Fruit fly (Drosophila melanogaster): ENCODE results near the gene CG4198.

Gene CG4198

dm6 chrX:5322459-5322883 lies 9.4 kb downstream of the CG4198 start, which contains the start of gene Rnp4F (continued):
- TF ChIP-seq p53 (GFP tag; optimal IDR thresholded peaks at IDR 0.05), result peak; percentile 53
- TF ChIP-seq CG14050 (GFP tag; IDR thresholded peaks at IDR 0.05), result peak; percentile 37; the same call in 1 of the 3 replicates
- TF ChIP-seq CG8359 (GFP tag; optimal IDR thresholded peaks at IDR 0.05; ENCODE audit: borderline replicate concordance), result no peak
- no peak for TF ChIP-seq chm (GFP tag; IDR thresholded peaks at IDR 0.05)
- TF ChIP-seq CG15601 (tag; optimal IDR thresholded peaks at IDR 0.05), result no peak
- TF ChIP-seq Nf-YA (GFP tag; IDR thresholded peaks at IDR 0.05), result no peak
- peak; percentile 66 for TF ChIP-seq Meics (GFP tag; optimal IDR thresholded peaks at IDR 0.05)
- peak; percentile 95 for TF ChIP-seq CG7357 (GFP tag; IDR thresholded peaks at IDR 0.05)
- peak; percentile 65 for TF ChIP-seq Lhr (GFP tag; optimal IDR thresholded peaks at IDR 0.05)
- TF ChIP-seq Gug (GFP tag; IDR thresholded peaks at IDR 0.05), result peak; percentile 85; the same call in 2 of the 4 replicates
- TF ChIP-seq C15 (GFP tag; IDR thresholded peaks at IDR 0.05), result 0 out of 3 replicates have a peak, but pooled peaks have one; percentile 12
- peak; percentile 49 for TF ChIP-seq trh (GFP tag; optimal IDR thresholded peaks at IDR 0.05)
- peak; percentile 87 for TF ChIP-seq CG2120 (GFP tag; optimal IDR thresholded peaks at IDR 0.05)
- no peak for TF ChIP-seq D (optimal IDR thresholded peaks at IDR 0.05)
- TF ChIP-seq D (GFP tag; optimal IDR thresholded peaks at IDR 0.05), result no peak
- no peak for TF ChIP-seq CG11723 (GFP tag; optimal IDR thresholded peaks at IDR 0.05)
- TF ChIP-seq CG32532 (GFP tag; IDR thresholded peaks at IDR 0.05), result peak; percentile 72
- TF ChIP-seq shn (GFP tag; optimal IDR thresholded peaks at IDR 0.05), result peak; percentile 82
- no peak for TF ChIP-seq hkb (optimal IDR thresholded peaks at IDR 0.05)
- peak; percentile 51 for TF ChIP-seq hkb (GFP tag; IDR thresholded peaks at IDR 0.05)
- TF ChIP-seq CG8765 (GFP tag; IDR thresholded peaks at IDR 0.05), result peak; percentile 44; the same call in 1 of the 2 replicates
- peak; percentile 71 for TF ChIP-seq nmo (GFP tag; optimal IDR thresholded peaks at IDR 0.05)
- TF ChIP-seq croc (GFP tag; conservative IDR thresholded peaks at IDR 0.05), result peak; percentile 43
- peak; percentile 16 for TF ChIP-seq Fer2 (tag; optimal IDR thresholded peaks at IDR 0.05)
- no peak for TF ChIP-seq abd-A (tag; optimal IDR thresholded peaks at IDR 0.05)
- no peak for TF ChIP-seq eve (GFP tag; optimal IDR thresholded peaks at IDR 0.05)
- TF ChIP-seq Usf (GFP tag; optimal IDR thresholded peaks at IDR 0.05), result peak; percentile 68
- no peak for TF ChIP-seq CrebB (tag; optimal IDR thresholded peaks at IDR 0.05)
- TF ChIP-seq fu2 (GFP tag; optimal IDR thresholded peaks at IDR 0.05), result peak; percentile 79
- peak; percentile 83 for TF ChIP-seq CG6272 (GFP tag; IDR thresholded peaks at IDR 0.05)
- peak; percentile 84 for TF ChIP-seq inv (GFP tag; IDR thresholded peaks at IDR 0.05; ENCODE audit: partially characterized antibody)
- peak; percentile 42; the same call in 1 of the 2 replicates for TF ChIP-seq CG4730 (GFP tag; IDR thresholded peaks at IDR 0.05)
- no peak for TF ChIP-seq gsb-n (tag; optimal IDR thresholded peaks at IDR 0.05)
- TF ChIP-seq Poxn (GFP tag; IDR thresholded peaks at IDR 0.05), result peak; percentile 27; the same call in 1 of the 2 replicates
- TF ChIP-seq nau (GFP tag; optimal IDR thresholded peaks at IDR 0.05), result no peak
- peak; percentile 23 for TF ChIP-seq repo (GFP tag; optimal IDR thresholded peaks at IDR 0.05)
- TF ChIP-seq CG17359 (tag; optimal IDR thresholded peaks at IDR 0.05), result peak; percentile 64
- TF ChIP-seq sqz (GFP tag; optimal IDR thresholded peaks at IDR 0.05), result peak; percentile 99
- TF ChIP-seq cato (GFP tag; optimal IDR thresholded peaks at IDR 0.05; ENCODE audit: borderline replicate concordance), result peak; percentile 53
- peak; percentile 40 for TF ChIP-seq mirr (GFP tag; optimal IDR thresholded peaks at IDR 0.05)
- TF ChIP-seq CG12299 (tag; optimal IDR thresholded peaks at IDR 0.05), result no peak
- peak; percentile 59 for TF ChIP-seq Dek (tag; optimal IDR thresholded peaks at IDR 0.05)
- TF ChIP-seq dpn (GFP tag; optimal IDR thresholded peaks at IDR 0.05), result peak; percentile 77 to 80
- no peak for TF ChIP-seq danr (GFP tag; IDR thresholded peaks at IDR 0.05)
- TF ChIP-seq CG30020 (tag; optimal IDR thresholded peaks at IDR 0.05), result peak; percentile 87
- TF ChIP-seq CG13775 (GFP tag; optimal IDR thresholded peaks at IDR 0.05), result peak; percentile 73
- TF ChIP-seq CG3847 (GFP tag; IDR thresholded peaks at IDR 0.05), result peak; percentile 83
- TF ChIP-seq Kr (GFP tag; optimal IDR thresholded peaks at IDR 0.05), result no peak
- peak; percentile 38 for TF ChIP-seq CG8290 (GFP tag; optimal IDR thresholded peaks at IDR 0.05)
- no peak for TF ChIP-seq CG8290 (tag; optimal IDR thresholded peaks at IDR 0.05)
- TF ChIP-seq nerfin-2 (GFP tag; IDR thresholded peaks at IDR 0.05; ENCODE audit: partially characterized antibody), result peak; percentile 58; the same call in 1 of the 2 replicates
- no peak for TF ChIP-seq crol (GFP tag; IDR thresholded peaks at IDR 0.05)
